Worm (Caenorhabditis elegans) whole organism, L1 larva: Measurements from ENCODE around the gene F56A11.4.

Source experiments
- ama-1 ChIP-seq: fragments of 150-350 bp; optimal IDR thresholded peaks from 2 replicates; lab custom pipeline; 2014
- elt-3 ChIP-seq, 6 experiments: fragments of 150-350 bp in 1 of 6; sonication (generic microtip); optimal IDR thresholded peaks; 2 replicates each; lab custom pipeline; 2017 to 2018; ENCODE audit warnings: missing biosample characterization in 6 of 6, missing genetic modification characterization in 6 of 6, inconsistent platforms in 1 of 6
- fkh-10 ChIP-seq: sonication (generic microtip); optimal IDR thresholded peaks from 2 replicates; lab custom pipeline; 2017; ENCODE audit warnings: missing biosample characterization, missing genetic modification reagents, missing genetic modification characterization
- nhr-77 ChIP-seq: fragments of 150-350 bp; optimal IDR thresholded peaks from 2 replicates; lab custom pipeline; 2014; ENCODE audit warnings: missing biosample characterization, missing genetic modification characterization
- sptf-1 ChIP-seq: fragments of 150-350 bp; optimal IDR thresholded peaks from 2 replicates; lab custom pipeline; 2014; ENCODE audit warnings: missing biosample characterization, missing genetic modification characterization
- unc-130 ChIP-seq: fragments of 150-350 bp; optimal IDR thresholded peaks from 2 replicates; lab custom pipeline; 2017; ENCODE audit warnings: missing biosample characterization, missing genetic modification characterization, inconsistent platforms

ce11 chrIV:554005-554404 is 5.9 kb downstream of the F56A11.4 start:
- no peak for TF ChIP-seq fkh-10
- no peak for TF ChIP-seq sptf-1 (tag; lab: Kevin White, UChicago)
- no peak for TF ChIP-seq elt-3 (tag; optimal IDR thresholded peaks at IDR 0.05; lab: Kevin White, UChicago)
- TF ChIP-seq unc-130, result no peak
- no peak for TF ChIP-seq nhr-77 (tag; lab: Kevin White, UChicago)
- no peak for TF ChIP-seq ama-1 (lab: Kevin White, UChicago)
